Worm (Caenorhabditis elegans): Measurements from ENCODE around the gene T03F6.3.

The T03F6.3 gene

ce11 chrIII:13436843-13437242, 47.6 kb downstream of the T03F6.3 start, which contains the start of gene F45G2.9:
TSS of gene F45G2.9 (minus strand) at chrIII:13436943.
- TF ChIP-seq W03F9.2 (tag; optimal IDR thresholded peaks at IDR 0.05) (no peak), dao-5 (tag; optimal IDR thresholded peaks at IDR 0.05) (no peak), him-1 (tag; optimal IDR thresholded peaks at IDR 0.05) (no peak)

- no peak for TF ChIP-seq dao-5 (tag; optimal IDR thresholded peaks at IDR 0.05)
- no peak for TF ChIP-seq him-1 (tag; optimal IDR thresholded peaks at IDR 0.05)
- no peak for TF ChIP-seq W03F9.2 (tag; optimal IDR thresholded peaks at IDR 0.05)
These were observed 50.2 kb downstream of the T03F6.3 start, which contains the start of gene ciao-2B for ce11 chrIII:13439415-13439814. TSS of gene ciao-2B (minus strand) at chrIII:13439544.

Measured in whole organism, L4/young adult.